Fruit fly (Drosophila melanogaster) whole organism, wandering third instar larva: ENCODE data around the gene CG12118.

ENCODE experiments used
- Myc ChIP-seq: fragments of >200 bp; optimal IDR thresholded peaks from 2 replicates; lab custom pipeline; 2017
- h ChIP-seq: fragments of 200-800 bp; sonication (Bioruptor generic); optimal IDR thresholded peaks from 3 replicates; lab custom pipeline; 2016; ENCODE audit warnings: missing biosample characterization, mild to moderate bottlenecking, missing genetic modification characterization
- psq ChIP-seq: fragments of 200-800 bp; sonication (Bioruptor generic); optimal IDR thresholded peaks from 3 replicates; lab custom pipeline; 2017; ENCODE audit warnings: missing biosample characterization, mild to moderate bottlenecking, missing genetic modification characterization, moderate library complexity
- usp ChIP-seq: fragments of >200 bp; optimal IDR thresholded peaks from 2 replicates; lab custom pipeline; 2017; ENCODE audit warnings: missing biosample characterization, missing genetic modification characterization

dm6 chrX:9201866-9202681 is 5.9 kb upstream of the CG12118 start:
- TF ChIP-seq Myc (lab: Kevin White, UChicago) (no peak), psq (GFP tag; lab: Kevin White, UChicago) (peak; percentile 29), usp (GFP tag; lab: Kevin White, UChicago) (no peak), h (GFP tag; lab: Kevin White, UChicago) (peak; percentile 14)
